Worm (Caenorhabditis elegans) whole organism, L2 larva: ENCODE measurements around the gene Y42G9A.3.

ENCODE experiments used
- C34F6.9 ChIP-seq: fragments of 150-350 bp; optimal IDR thresholded peaks from 2 replicates; lab custom pipeline; 2014; ENCODE audit warnings: missing biosample characterization, missing genetic modification characterization
- F13H6.1 ChIP-seq: sonication (generic microtip); optimal IDR thresholded peaks from 2 replicates; lab custom pipeline; 2016; ENCODE audit warnings: missing genetic modification characterization, missing compliant biosample characterization
- R02D3.7 ChIP-seq: fragments of 150-350 bp; optimal IDR thresholded peaks from 2 replicates; lab custom pipeline; 2014; ENCODE audit warnings: missing biosample characterization, missing genetic modification characterization
- Y55F3AM.14 ChIP-seq: fragments of 200-800 bp; sonication (Bioruptor generic); optimal IDR thresholded peaks from 2 replicates; lab custom pipeline; 2018; ENCODE audit warnings: mild to moderate bottlenecking, missing genetic modification characterization, missing compliant biosample characterization
- alr-1 ChIP-seq: fragments of 150-350 bp; optimal IDR thresholded peaks from 2 replicates; lab custom pipeline; 2014; ENCODE audit warnings: missing biosample characterization, missing genetic modification characterization
- aly-2 ChIP-seq: fragments of 150-350 bp; optimal IDR thresholded peaks from 2 replicates; lab custom pipeline; 2014; ENCODE audit warnings: missing biosample characterization, missing genetic modification characterization
- ama-1 ChIP-seq: fragments of 150-350 bp; optimal IDR thresholded peaks from 2 replicates; lab custom pipeline; 2018; ENCODE audit warnings: inconsistent platforms
- ceh-16 ChIP-seq: fragments of 150-350 bp; optimal IDR thresholded peaks from 2 replicates; lab custom pipeline; 2014; ENCODE audit warnings: missing biosample characterization, missing genetic modification characterization
- ceh-82 ChIP-seq: fragments of 150-350 bp; optimal IDR thresholded peaks from 2 replicates; lab custom pipeline; 2014; ENCODE audit warnings: missing biosample characterization, missing genetic modification characterization
- crh-2 ChIP-seq: sonication (generic microtip); optimal IDR thresholded peaks from 2 replicates; lab custom pipeline; 2017; ENCODE audit warnings: missing biosample characterization, missing genetic modification characterization
- dmd-4 ChIP-seq: sonication (generic microtip); optimal IDR thresholded peaks from 2 replicates; lab custom pipeline; 2017; ENCODE audit warnings: missing biosample characterization, missing genetic modification characterization
- egl-27 ChIP-seq: sonication (generic microtip); optimal IDR thresholded peaks from 3 replicates; lab custom pipeline; 2017; ENCODE audit warnings: missing biosample characterization, missing genetic modification reagents, missing genetic modification characterization
- fos-1 ChIP-seq: fragments of 150-350 bp; optimal IDR thresholded peaks from 2 replicates; lab custom pipeline; 2014; ENCODE audit warnings: missing biosample characterization, missing genetic modification characterization
- gmeb-1 ChIP-seq: fragments of 150-350 bp; optimal IDR thresholded peaks from 2 replicates; lab custom pipeline; 2014; ENCODE audit warnings: missing biosample characterization, missing genetic modification characterization
- lin-11 ChIP-seq: fragments of 150-350 bp; sonication (generic microtip); optimal IDR thresholded peaks from 2 replicates; lab custom pipeline; 2014; ENCODE audit warnings: missing biosample characterization, missing genetic modification characterization, inconsistent platforms, mixed read lengths
- lin-13 ChIP-seq: fragments of 150-350 bp; optimal IDR thresholded peaks from 2 replicates; lab custom pipeline; 2014; ENCODE audit warnings: missing biosample characterization, missing genetic modification reagents, missing genetic modification characterization
- lsy-2 ChIP-seq, 2 experiments: fragments of 150-350 bp in 1 of 2; sonication (generic microtip) in 1 of 2; optimal IDR thresholded peaks; 2 replicates each; lab custom pipeline; 2014 to 2017; ENCODE audit warnings: missing biosample characterization in 2 of 2, missing genetic modification characterization in 2 of 2
- mab-5 ChIP-seq: fragments of 150-350 bp; optimal IDR thresholded peaks from 2 replicates; lab custom pipeline; 2014; ENCODE audit warnings: missing biosample characterization, missing genetic modification characterization
- mbf-1 ChIP-seq: sonication (generic microtip); optimal IDR thresholded peaks from 2 replicates; lab custom pipeline; 2017; ENCODE audit warnings: missing biosample characterization, missing genetic modification characterization
- mdl-1 ChIP-seq, 2 experiments: fragments of 150-350 bp in 1 of 2; sonication (generic microtip) in 1 of 2; optimal IDR thresholded peaks; 2 replicates each; lab custom pipeline; 2017; ENCODE audit warnings: missing biosample characterization in 2 of 2, missing genetic modification characterization in 2 of 2
- nhr-12 ChIP-seq: fragments of 150-350 bp; optimal IDR thresholded peaks from 2 replicates; lab custom pipeline; 2014; ENCODE audit warnings: missing biosample characterization, missing genetic modification characterization
- nhr-129 ChIP-seq: fragments of 150-350 bp; optimal IDR thresholded peaks from 2 replicates; lab custom pipeline; 2014; ENCODE audit warnings: missing biosample characterization, missing genetic modification characterization
- nhr-21 ChIP-seq: fragments of 150-350 bp; optimal IDR thresholded peaks from 2 replicates; lab custom pipeline; 2014; ENCODE audit warnings: missing biosample characterization, missing genetic modification characterization
- nhr-23 ChIP-seq: fragments of 150-350 bp; optimal IDR thresholded peaks from 2 replicates; lab custom pipeline; 2014; ENCODE audit warnings: missing biosample characterization, missing genetic modification reagents, missing genetic modification characterization
- nhr-237 ChIP-seq: fragments of 150-350 bp; optimal IDR thresholded peaks from 2 replicates; lab custom pipeline; 2014; ENCODE audit warnings: missing biosample characterization, missing genetic modification characterization
- nhr-25 ChIP-seq: fragments of 150-350 bp; sonication (generic microtip); optimal IDR thresholded peaks from 3 replicates; lab custom pipeline; 2014; ENCODE audit warnings: missing biosample characterization, missing genetic modification characterization
- nhr-6 ChIP-seq: fragments of 150-350 bp; optimal IDR thresholded peaks from 2 replicates; lab custom pipeline; 2014; ENCODE audit warnings: missing biosample characterization, missing genetic modification characterization
- nhr-77 ChIP-seq: fragments of 150-350 bp; optimal IDR thresholded peaks from 2 replicates; lab custom pipeline; 2014; ENCODE audit warnings: missing biosample characterization, missing genetic modification characterization
- peb-1 ChIP-seq: fragments of 150-350 bp; optimal IDR thresholded peaks from 2 replicates; lab custom pipeline; 2014; ENCODE audit warnings: missing biosample characterization, missing genetic modification characterization
- sem-4 ChIP-seq: fragments of 150-350 bp; optimal IDR thresholded peaks from 2 replicates; lab custom pipeline; 2014; ENCODE audit warnings: missing biosample characterization, missing genetic modification reagents, missing genetic modification characterization
- skn-1 ChIP-seq: sonication (generic microtip); optimal IDR thresholded peaks from 2 replicates; lab custom pipeline; 2017; ENCODE audit warnings: missing biosample characterization, missing genetic modification characterization
- sma-3 ChIP-seq: sonication (generic microtip); optimal IDR thresholded peaks from 2 replicates; lab custom pipeline; 2016; ENCODE audit warnings: missing genetic modification reagents, missing genetic modification characterization, missing compliant biosample characterization
- sma-9 ChIP-seq, 2 experiments: fragments of 150-350 bp in 1 of 2; sonication (generic microtip) in 1 of 2; optimal IDR thresholded peaks; 2 replicates each; lab custom pipeline; 2014 to 2016; ENCODE audit warnings: missing genetic modification characterization in 2 of 2, mild to moderate bottlenecking in 1 of 2, missing biosample characterization in 1 of 2, missing compliant biosample characterization in 1 of 2, missing genetic modification reagents in 1 of 2, moderate library complexity in 1 of 2
- snpc-4 ChIP-seq: fragments of 150-350 bp; optimal IDR thresholded peaks from 2 replicates; lab custom pipeline; 2014; ENCODE audit warnings: missing biosample characterization, missing genetic modification characterization
- unc-39 ChIP-seq: fragments of 150-350 bp; optimal IDR thresholded peaks from 2 replicates; lab custom pipeline; 2014; ENCODE audit warnings: missing biosample characterization, missing genetic modification characterization
- unc-62 ChIP-seq: fragments of 150-350 bp; optimal IDR thresholded peaks from 2 replicates; lab custom pipeline; 2014; ENCODE audit warnings: missing biosample characterization, missing genetic modification reagents, missing genetic modification characterization
- zag-1 ChIP-seq: fragments of 150-350 bp; optimal IDR thresholded peaks from 2 replicates; lab custom pipeline; 2014; ENCODE audit warnings: missing biosample characterization, missing genetic modification characterization
- ztf-1 ChIP-seq: fragments of 200-800 bp; sonication (Bioruptor generic); conservative IDR thresholded peaks from 2 replicates; pipeline ENCODE4 v1.3.6; 2022; ENCODE audit warnings: missing genetic modification characterization, missing compliant biosample characterization
- ztf-4 ChIP-seq: fragments of 150-350 bp; optimal IDR thresholded peaks from 2 replicates; lab custom pipeline; 2014; ENCODE audit warnings: missing biosample characterization, missing genetic modification characterization

The Y42G9A.3 gene

DNA sequence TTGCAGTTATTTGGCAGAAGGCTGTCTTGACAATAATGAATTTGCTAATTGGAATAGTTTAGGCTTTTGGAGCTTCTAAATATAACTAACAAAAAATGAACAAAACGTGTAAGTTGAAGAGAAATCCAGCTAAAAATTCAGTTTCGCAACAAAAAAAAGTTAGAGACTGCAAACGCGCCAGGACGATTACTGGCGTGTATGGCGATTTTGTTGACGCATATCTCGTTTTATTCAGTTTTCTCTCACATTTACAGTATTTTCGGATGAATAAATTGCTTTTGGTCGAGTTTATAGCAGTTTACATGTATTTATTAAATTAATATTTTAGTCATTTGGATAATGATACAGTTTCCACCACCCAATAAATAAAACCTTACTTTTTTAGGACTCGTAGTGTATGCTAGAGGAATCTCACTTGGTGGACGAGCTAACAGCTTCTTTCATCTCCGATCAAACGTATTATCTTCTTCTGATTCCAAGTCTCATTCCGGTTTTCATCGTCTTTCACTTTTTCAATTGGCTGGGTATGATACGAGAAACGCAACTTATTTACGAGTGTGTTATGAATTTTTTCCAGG, 27.1 kb downstream of the Y42G9A.3 start, which contains the start of the genes abcf-3 and F42A10.5:
TSS of gene abcf-3 (plus strand) at position 384 of the 578 bp plus-strand sequence.
TSS of gene F42A10.5 (minus strand) at position 458 of the 578 bp plus-strand sequence.
- TF ChIP-seq mdl-1 (tag; optimal IDR thresholded peaks at IDR 0.05; lab: Kevin White, UChicago), result no peak
- TF ChIP-seq lin-13 (GFP tag; lab: Kevin White, UChicago), result peak; percentile 65
- no peak for TF ChIP-seq nhr-23 (tag; lab: Kevin White, UChicago)
- TF ChIP-seq nhr-21 (tag; lab: Kevin White, UChicago), result peak; percentile 57
- no peak for TF ChIP-seq peb-1 (tag; lab: Kevin White, UChicago)
- TF ChIP-seq R02D3.7 (tag; lab: Kevin White, UChicago), result no peak
- no peak for TF ChIP-seq zag-1 (tag; lab: Kevin White, UChicago)
- peak; percentile 78 for TF ChIP-seq gmeb-1 (tag; lab: Kevin White, UChicago)
- peak; percentile 79 to 89 for TF ChIP-seq lsy-2 (tag; optimal IDR thresholded peaks at IDR 0.05; lab: Kevin White, UChicago)
- TF ChIP-seq ztf-4 (tag; lab: Kevin White, UChicago), result peak; percentile 17
- TF ChIP-seq egl-27, result no peak
- TF ChIP-seq dmd-4 (tag; lab: Kevin White, UChicago), result no peak
- TF ChIP-seq mbf-1 (tag; lab: Kevin White, UChicago), result no peak
- no peak for TF ChIP-seq aly-2 (tag; lab: Kevin White, UChicago)
- TF ChIP-seq skn-1 (tag; lab: Kevin White, UChicago), result no peak
- peak; percentile 90 for TF ChIP-seq C34F6.9 (tag; lab: Kevin White, UChicago)
- no peak for TF ChIP-seq ceh-16 (tag; lab: Kevin White, UChicago)
- TF ChIP-seq unc-62 (GFP tag; lab: Kevin White, UChicago), result no peak
- TF ChIP-seq fos-1, result peak; percentile 17
- peak; percentile 70 for TF ChIP-seq nhr-129 (tag; lab: Kevin White, UChicago)
- TF ChIP-seq nhr-12 (tag; lab: Kevin White, UChicago), result no peak
- TF ChIP-seq F13H6.1 (tag; lab: Kevin White, UChicago), result peak; percentile 50
- TF ChIP-seq sma-9 (GFP tag; optimal IDR thresholded peaks at IDR 0.05; lab: Kevin White, UChicago), result peak; percentile 67
- TF ChIP-seq sma-9 (tag; optimal IDR thresholded peaks at IDR 0.05; lab: Kevin White, UChicago), result no peak
- peak; percentile 80 for TF ChIP-seq crh-2 (tag; lab: Kevin White, UChicago)
- TF ChIP-seq lin-11 (tag; lab: Kevin White, UChicago), result no peak
- TF ChIP-seq nhr-237 (tag; lab: Kevin White, UChicago), result no peak
- peak; percentile 42 for TF ChIP-seq sma-3 (GFP tag; lab: Kevin White, UChicago)
- TF ChIP-seq Y55F3AM.14 (GFP tag; lab: Kevin White, UChicago), result no peak
- TF ChIP-seq mab-5 (tag; lab: Kevin White, UChicago), result peak; percentile 66
- no peak for TF ChIP-seq nhr-25 (tag; lab: Kevin White, UChicago)
- TF ChIP-seq sem-4 (tag; lab: Kevin White, UChicago), result peak; percentile 28
- TF ChIP-seq alr-1 (tag; lab: Kevin White, UChicago), result no peak
- TF ChIP-seq ama-1, result no peak
- TF ChIP-seq ceh-82 (tag; lab: Kevin White, UChicago), result no peak
- TF ChIP-seq nhr-6 (tag; lab: Kevin White, UChicago), result peak; percentile 46
- peak; percentile 38 for TF ChIP-seq nhr-77 (tag; lab: Kevin White, UChicago)
- TF ChIP-seq snpc-4 (tag; lab: Kevin White, UChicago), result no peak

DNA sequence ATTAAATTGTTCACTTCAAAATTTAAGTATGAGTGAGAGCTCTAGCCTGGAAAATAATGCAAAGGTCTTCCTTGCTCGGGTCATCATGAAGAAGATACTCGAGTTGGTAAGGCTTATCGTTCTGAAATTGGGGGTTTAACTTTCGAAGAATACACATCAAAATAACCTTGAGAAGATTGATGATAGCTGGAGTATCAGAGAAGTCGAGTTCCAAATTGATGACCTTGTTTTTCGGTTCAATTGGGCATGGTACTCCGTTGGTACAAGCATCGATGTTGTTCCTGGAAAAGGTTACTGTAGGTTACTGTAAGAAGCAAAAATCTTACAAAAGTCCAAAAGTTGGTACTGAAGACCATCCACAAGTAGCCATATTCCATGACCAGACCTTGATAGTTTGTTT, 30.1 kb downstream of the Y42G9A.3 start:
- no peak for TF ChIP-seq unc-39 (tag; lab: Kevin White, UChicago)
- no peak for TF ChIP-seq nhr-12 (tag; lab: Kevin White, UChicago)
- TF ChIP-seq lin-11 (tag; lab: Kevin White, UChicago), result no peak
- no peak for TF ChIP-seq nhr-23 (tag; lab: Kevin White, UChicago)
- no peak for TF ChIP-seq ztf-1 (GFP tag; lab: Robert Waterston, UW)
- TF ChIP-seq sem-4 (tag; lab: Kevin White, UChicago), result no peak
- TF ChIP-seq ceh-16 (tag; lab: Kevin White, UChicago), result no peak
- no peak for TF ChIP-seq egl-27
- TF ChIP-seq nhr-21 (tag; lab: Kevin White, UChicago), result no peak
- no peak for TF ChIP-seq nhr-25 (tag; lab: Kevin White, UChicago)
- TF ChIP-seq mab-5 (tag; lab: Kevin White, UChicago), result no peak
- TF ChIP-seq mdl-1 (tag; optimal IDR thresholded peaks at IDR 0.05; lab: Kevin White, UChicago), result no peak
